Fruit fly (Drosophila melanogaster) whole organism, embryonic: ENCODE results near the gene NitFhit.

Experiments used
- CG17361 ChIP-seq: fragments of 200-800 bp; sonication (Bioruptor generic); IDR thresholded peaks from 3 replicates; pipeline ENCODE4 v1.3.6; 2022; ENCODE audit warnings: missing biosample characterization, missing genetic modification characterization
- CoRest ChIP-seq: fragments of 200-800 bp; sonication (Bioruptor generic); optimal IDR thresholded peaks from 3 replicates; lab custom pipeline; 2018; ENCODE audit warnings: missing biosample characterization, mild to moderate bottlenecking, missing genetic modification characterization, moderate library complexity
- HLH54F ChIP-seq: fragments of 200-800 bp; sonication (Bioruptor generic); optimal IDR thresholded peaks from 3 replicates; lab custom pipeline; 2016; ENCODE audit warnings: missing biosample characterization, missing genetic modification characterization
- amos ChIP-seq: fragments of 200-800 bp; sonication (Bioruptor generic); IDR thresholded peaks from 2 replicates; pipeline ENCODE4 v1.3.6; 2022; ENCODE audit warnings: missing biosample characterization, missing genetic modification characterization; ENCODE audit not compliant: partially characterized antibody
- dm ChIP-seq: fragments of 200-800 bp; sonication (Bioruptor generic); optimal IDR thresholded peaks from 3 replicates; lab custom pipeline; 2016; ENCODE audit warnings: missing biosample characterization, missing genetic modification characterization
- knrl ChIP-seq: fragments of 200-800 bp; sonication (Bioruptor generic); IDR thresholded peaks from 3 replicates; pipeline ENCODE4 v1.3.6; 2022; ENCODE audit warnings: missing biosample characterization, missing genetic modification characterization; ENCODE audit not compliant: partially characterized antibody
- sima ChIP-seq: fragments of 200-800 bp; sonication (Bioruptor generic); optimal IDR thresholded peaks from 2 replicates; lab custom pipeline; 2016; ENCODE audit warnings: missing biosample characterization, missing genetic modification characterization

dm6 chr3L:159406-160084 lies 44.0 kb upstream of the NitFhit start:
- TF ChIP-seq HLH54F (GFP tag; lab: Kevin White, UChicago) (no peak), knrl (no peak), dm (GFP tag; lab: Kevin White, UChicago) (no peak), CoRest (tag; lab: Kevin White, UChicago) (no peak), sima (GFP tag; lab: Kevin White, UChicago) (no peak), amos (GFP tag; lab: Robert Waterston, UW) (no peak), CG17361 (GFP tag; lab: Robert Waterston, UW) (no peak)
